Fruit fly (Drosophila melanogaster): Measurements from ENCODE around the gene CG1677.

The CG1677 gene

DNA sequence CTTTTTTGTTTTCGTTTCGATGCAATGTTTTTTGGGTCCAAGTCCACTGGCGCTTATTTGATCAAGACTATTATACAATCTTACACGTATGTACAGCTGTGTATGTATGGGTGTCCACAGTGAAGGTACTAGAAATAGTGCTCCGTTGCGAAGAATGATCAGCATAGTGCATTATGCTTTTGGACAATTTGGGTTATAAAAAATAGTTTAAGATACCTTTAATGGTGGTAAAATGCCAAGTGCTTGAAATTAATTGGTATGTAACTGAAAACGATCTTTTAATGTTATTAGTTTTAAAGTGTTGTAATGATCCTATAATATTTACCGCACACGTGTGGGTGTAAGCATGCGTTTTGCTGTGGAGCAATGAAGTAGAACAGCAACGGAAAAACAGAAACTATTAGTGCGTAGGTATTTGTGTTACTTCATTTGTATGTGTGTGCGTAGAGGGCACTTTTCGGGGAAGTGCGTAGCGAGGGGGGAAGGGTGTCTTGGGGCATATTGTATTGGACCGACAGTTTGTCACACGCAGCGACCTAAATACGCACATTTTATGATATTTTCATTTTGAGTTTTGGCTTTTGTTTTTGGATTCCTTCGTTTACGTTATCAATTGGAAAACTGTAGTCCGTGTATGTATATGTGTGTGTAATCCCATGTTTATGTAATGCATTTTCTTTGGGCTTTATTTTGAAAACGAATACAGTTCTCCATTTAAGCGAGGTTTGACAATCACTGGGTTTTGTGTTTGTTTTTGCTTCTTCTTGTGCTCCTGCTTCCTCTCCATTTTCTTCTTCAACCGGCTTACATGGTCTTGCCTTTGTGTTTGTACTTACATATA lies 69.3 kb downstream of the CG1677 start (continued):
- TF ChIP-seq CG9817 (tag; optimal IDR thresholded peaks at IDR 0.05) = peak; percentile 81
- TF ChIP-seq inv (GFP tag; IDR thresholded peaks at IDR 0.05; ENCODE audit: partially characterized antibody) = no peak
- peak; percentile 91 for TF ChIP-seq Fer1 (GFP tag; optimal IDR thresholded peaks at IDR 0.05)
- TF ChIP-seq CG15269 (tag; optimal IDR thresholded peaks at IDR 0.05) = peak; percentile 92
- peak; percentile 49 for TF ChIP-seq Ravus (GFP tag; IDR thresholded peaks at IDR 0.05)
- TF ChIP-seq Awh (GFP tag; IDR thresholded peaks at IDR 0.05) = peak; percentile 88
- TF ChIP-seq CG11560 (tag; IDR thresholded peaks at IDR 0.05) = peak; percentile 60; the same call in 1 of the 3 replicates
- peak; percentile 78 for TF ChIP-seq CG5180 (GFP tag; optimal IDR thresholded peaks at IDR 0.05)
- TF ChIP-seq chif (GFP tag; optimal IDR thresholded peaks at IDR 0.05) = peak; percentile 93 to 94
- no peak for TF ChIP-seq CG13287 (GFP tag; IDR thresholded peaks at IDR 0.05; ENCODE audit: partially characterized antibody)
- TF ChIP-seq fru (optimal IDR thresholded peaks at IDR 0.05) = no peak
- peak; percentile 87 for TF ChIP-seq CG31388 (GFP tag; optimal IDR thresholded peaks at IDR 0.05)
- peak; percentile 74 for TF ChIP-seq Drgx (GFP tag; IDR thresholded peaks at IDR 0.05)
- peak; percentile 83 for TF ChIP-seq CG10959 (GFP tag; IDR thresholded peaks at IDR 0.05)
- TF ChIP-seq nerfin-1 (tag; optimal IDR thresholded peaks at IDR 0.05) = peak; percentile 91
- peak; percentile 71 for TF ChIP-seq CG5953 (GFP tag; IDR thresholded peaks at IDR 0.05)
- peak; percentile 83 for TF ChIP-seq CG17385 (GFP tag; optimal IDR thresholded peaks at IDR 0.05)
- no peak for TF ChIP-seq Doc2 (GFP tag; IDR thresholded peaks at IDR 0.05)
- TF ChIP-seq HmgD (GFP tag; optimal IDR thresholded peaks at IDR 0.05) = peak; percentile 46
- TF ChIP-seq scrt (GFP tag; optimal IDR thresholded peaks at IDR 0.05) = peak; percentile 83
- no peak for TF ChIP-seq vnd (GFP tag; IDR thresholded peaks at IDR 0.05; ENCODE audit: partially characterized antibody)
- peak; percentile 83 for TF ChIP-seq CG9609 (GFP tag; optimal IDR thresholded peaks at IDR 0.05)
- no peak for TF ChIP-seq lov (optimal IDR thresholded peaks at IDR 0.05)
- peak; percentile 75; the same call in 2 of the 3 replicates for TF ChIP-seq lov (GFP tag; IDR thresholded peaks at IDR 0.05)
- TF ChIP-seq Bdp1 (GFP tag; optimal IDR thresholded peaks at IDR 0.05) = peak; percentile 77
- peak; percentile 40 for TF ChIP-seq Fer2 (tag; optimal IDR thresholded peaks at IDR 0.05)
- TF ChIP-seq pum (GFP tag; optimal IDR thresholded peaks at IDR 0.05) = peak; percentile 90
- TF ChIP-seq eyg (GFP tag; optimal IDR thresholded peaks at IDR 0.05) = peak; percentile 68
- peak; percentile 89 for TF ChIP-seq en (GFP tag; optimal IDR thresholded peaks at IDR 0.05)
- no peak for TF ChIP-seq tna (GFP tag; IDR thresholded peaks at IDR 0.05; ENCODE audit: partially characterized antibody)
- TF ChIP-seq MESR4 (GFP tag; optimal IDR thresholded peaks at IDR 0.05) = peak; percentile 37
- peak; percentile 91 for TF ChIP-seq CG8089 (GFP tag; optimal IDR thresholded peaks at IDR 0.05)
- TF ChIP-seq Adf1 (GFP tag; IDR thresholded peaks at IDR 0.05) = no peak
- TF ChIP-seq CG7963 (GFP tag; IDR thresholded peaks at IDR 0.05; ENCODE audit: partially characterized antibody) = no peak
- TF ChIP-seq CG12236 (GFP tag; optimal IDR thresholded peaks at IDR 0.05) = peak; percentile 89
- TF ChIP-seq CG15514 (GFP tag; optimal IDR thresholded peaks at IDR 0.05) = peak; percentile 64
- TF ChIP-seq lab (GFP tag; optimal IDR thresholded peaks at IDR 0.05) = peak; percentile 87
- TF ChIP-seq Antp (GFP tag; optimal IDR thresholded peaks at IDR 0.05) = peak; percentile 92
- TF ChIP-seq CG10979 (tag; optimal IDR thresholded peaks at IDR 0.05) = peak; percentile 96
- no peak for TF ChIP-seq ash1 (GFP tag; optimal IDR thresholded peaks at IDR 0.05)
- peak; percentile 81 for TF ChIP-seq Fer3 (tag; optimal IDR thresholded peaks at IDR 0.05)
- peak; percentile 77 for TF ChIP-seq CG14014 (GFP tag; IDR thresholded peaks at IDR 0.05)
- peak; percentile 77 for TF ChIP-seq H2.0 (GFP tag; IDR thresholded peaks at IDR 0.05)
- peak; percentile 82 for TF ChIP-seq CG4617 (GFP tag; optimal IDR thresholded peaks at IDR 0.05; ENCODE audit: borderline replicate concordance)
- TF ChIP-seq CG4854 (GFP tag; optimal IDR thresholded peaks at IDR 0.05) = peak; percentile 83
- TF ChIP-seq tx (GFP tag; optimal IDR thresholded peaks at IDR 0.05) = peak; percentile 85
- TF ChIP-seq gce (GFP tag; IDR thresholded peaks at IDR 0.05) = peak; percentile 81; the same call in 2 of the 3 replicates
- TF ChIP-seq tap (tag; optimal IDR thresholded peaks at IDR 0.05) = peak; percentile 92
- no peak for TF ChIP-seq HLH4C (GFP tag; IDR thresholded peaks at IDR 0.05; ENCODE audit: partially characterized antibody)

All from whole organism, embryonic.